Fruit fly (Drosophila melanogaster): ENCODE measurements around the gene CG6678.

CG6678 gene

DNA sequence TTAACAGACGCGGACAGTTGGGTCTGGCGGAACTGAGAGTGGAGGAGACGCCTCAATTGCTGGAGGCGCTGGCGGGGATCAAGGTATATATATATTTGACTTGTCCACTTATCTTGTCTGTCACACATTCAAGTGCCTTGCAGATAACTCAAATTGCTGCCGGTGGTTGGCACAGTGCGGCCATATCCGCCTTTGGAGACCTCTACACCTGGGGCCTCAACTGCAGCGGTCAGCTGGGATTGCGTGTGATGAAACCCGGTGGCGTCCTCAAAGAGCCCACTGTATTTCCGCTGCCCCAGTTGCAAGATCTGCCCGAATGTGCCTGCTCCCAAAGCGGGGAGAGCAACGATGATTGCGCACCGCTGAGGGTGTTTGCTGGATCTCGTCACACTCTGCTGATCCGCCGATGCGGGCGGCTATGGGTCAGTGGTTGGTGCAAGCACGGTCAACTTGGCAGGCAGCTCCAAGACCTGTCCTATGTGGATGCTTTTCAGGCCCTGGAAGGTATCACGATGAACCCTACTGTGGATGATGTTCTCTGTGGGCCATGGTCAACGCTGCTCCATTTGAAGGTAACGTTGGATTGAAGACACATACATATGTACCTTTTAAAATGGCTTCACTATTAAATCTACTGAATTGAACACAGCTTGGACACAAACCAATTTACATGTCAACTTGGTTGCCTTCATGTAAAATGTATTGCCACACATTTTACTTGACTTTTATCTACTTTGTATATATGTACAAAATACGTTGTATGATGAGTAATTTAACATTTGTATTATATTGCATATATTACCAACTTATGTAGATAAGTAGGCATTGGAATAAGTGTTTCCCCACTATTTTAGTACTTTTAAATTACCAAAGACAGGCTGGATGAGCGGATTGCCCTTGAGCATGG, 2.1 kb downstream of the CG6678 start, which contains the start of gene CG43844 (continued):
- TF ChIP-seq luna (GFP tag; optimal IDR thresholded peaks at IDR 0.05) (no peak), NFAT (GFP tag; IDR thresholded peaks at IDR 0.05) (no peak), tap (tag; optimal IDR thresholded peaks at IDR 0.05) (no peak), nerfin-2 (GFP tag; IDR thresholded peaks at IDR 0.05; ENCODE audit: partially characterized antibody) (peak; percentile 53; the same call in 1 of the 2 replicates), amos (GFP tag; IDR thresholded peaks at IDR 0.05; ENCODE audit: partially characterized antibody) (peak; percentile 74), CTCF (GFP tag; optimal IDR thresholded peaks at IDR 0.05) (peak; percentile 84), vvl (GFP tag; IDR thresholded peaks at IDR 0.05) (peak; percentile 62; the same call in 1 of the 2 replicates), CG10274 (GFP tag; optimal IDR thresholded peaks at IDR 0.05) (peak; percentile 90), inv (GFP tag; IDR thresholded peaks at IDR 0.05; ENCODE audit: partially characterized antibody) (peak; percentile 52; the same call in 1 of the 2 replicates), CG3281 (GFP tag; optimal IDR thresholded peaks at IDR 0.05) (no peak), chif (GFP tag; optimal IDR thresholded peaks at IDR 0.05) (no peak), usp (GFP tag; optimal IDR thresholded peaks at IDR 0.05) (no peak), H15 (GFP tag; IDR thresholded peaks at IDR 0.05) (no peak), CG15514 (GFP tag; optimal IDR thresholded peaks at IDR 0.05) (no peak), nmo (GFP tag; optimal IDR thresholded peaks at IDR 0.05) (peak; percentile 13), CG10267 (tag; optimal IDR thresholded peaks at IDR 0.05) (peak; percentile 19), HmgD (GFP tag; optimal IDR thresholded peaks at IDR 0.05) (no peak), sisA (GFP tag; IDR thresholded peaks at IDR 0.05) (0 out of 2 replicates have a peak, but pooled peaks have one; percentile 6)

DNA sequence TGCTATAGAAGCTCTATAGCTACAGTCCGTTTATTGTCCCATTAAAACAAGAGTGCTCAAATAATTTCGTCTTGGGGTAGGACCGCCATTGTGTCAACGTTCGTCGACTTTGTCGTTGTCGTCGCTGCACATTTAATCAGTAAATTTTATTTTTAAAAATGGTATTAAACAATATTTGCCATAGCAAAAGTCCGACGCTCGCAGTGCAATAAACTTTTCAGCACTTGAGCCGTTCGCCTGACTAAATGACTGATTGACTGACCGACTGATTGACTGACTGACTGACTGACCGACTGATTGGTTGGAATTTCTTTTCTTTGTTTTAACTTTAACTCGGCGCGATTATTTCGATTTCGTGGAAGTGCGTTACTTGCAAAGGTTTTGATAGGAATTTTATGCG, 3.1 kb downstream of the CG6678 start:
- TF ChIP-seq CG5180 (GFP tag; optimal IDR thresholded peaks at IDR 0.05) (no peak), CG8281 (tag; optimal IDR thresholded peaks at IDR 0.05) (peak; percentile 83), Awh (GFP tag; IDR thresholded peaks at IDR 0.05) (no peak), her (GFP tag; optimal IDR thresholded peaks at IDR 0.05) (no peak)

DNA sequence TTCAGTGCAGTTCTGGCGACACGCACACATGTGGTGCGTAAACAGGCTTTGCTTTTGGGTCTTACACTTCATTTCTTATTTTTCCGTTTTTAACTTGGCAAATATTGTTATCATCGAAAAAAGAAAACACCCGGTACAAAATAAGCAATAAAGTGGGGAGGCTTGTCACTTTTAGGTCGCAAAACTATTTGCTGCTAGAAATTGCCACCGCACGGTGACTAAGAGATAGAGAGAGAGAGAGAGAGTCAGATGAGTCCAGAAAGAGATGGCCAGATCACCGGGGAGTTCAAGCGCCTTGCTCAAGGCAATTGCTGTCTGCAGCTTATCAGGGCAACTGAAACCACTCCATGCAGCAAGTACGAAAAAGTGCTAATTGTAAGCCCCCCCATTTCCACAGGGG, 3.9 kb downstream of the CG6678 start:
- TF ChIP-seq sna (GFP tag; IDR thresholded peaks at IDR 0.05; ENCODE audit: partially characterized antibody) (no peak), Drgx (GFP tag; IDR thresholded peaks at IDR 0.05) (peak; percentile 26; the same call in 1 of the 2 replicates)

DNA sequence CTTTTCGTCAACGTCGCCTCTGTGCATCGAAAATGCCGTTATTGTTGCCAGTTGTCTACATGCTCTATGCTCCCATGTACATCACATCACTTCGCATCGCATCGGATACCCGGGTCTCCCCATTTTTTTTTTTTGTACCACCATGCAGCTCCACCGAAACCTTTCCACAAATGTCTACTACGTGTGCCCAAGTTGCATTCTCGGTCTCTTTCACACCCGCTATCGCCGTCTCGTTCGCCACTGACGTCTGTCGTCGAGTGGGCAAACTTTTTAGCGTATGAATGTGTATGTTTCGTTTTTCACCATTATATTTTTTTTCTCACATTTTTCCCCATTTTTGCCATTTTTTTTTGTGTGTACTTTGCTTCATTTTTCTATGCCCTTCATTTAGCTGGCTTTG, 5.6 kb downstream of the CG6678 start:
- TF ChIP-seq unc-4 (GFP tag; IDR thresholded peaks at IDR 0.05; ENCODE audit: partially characterized antibody) (no peak), CG11560 (tag; IDR thresholded peaks at IDR 0.05) (no peak), Jarid2 (GFP tag; optimal IDR thresholded peaks at IDR 0.05) (no peak), bab2 (GFP tag; optimal IDR thresholded peaks at IDR 0.05) (no peak), CG12071 (GFP tag; optimal IDR thresholded peaks at IDR 0.05) (no peak), CG8089 (GFP tag; optimal IDR thresholded peaks at IDR 0.05) (no peak), sima (GFP tag; optimal IDR thresholded peaks at IDR 0.05) (no peak)

DNA sequence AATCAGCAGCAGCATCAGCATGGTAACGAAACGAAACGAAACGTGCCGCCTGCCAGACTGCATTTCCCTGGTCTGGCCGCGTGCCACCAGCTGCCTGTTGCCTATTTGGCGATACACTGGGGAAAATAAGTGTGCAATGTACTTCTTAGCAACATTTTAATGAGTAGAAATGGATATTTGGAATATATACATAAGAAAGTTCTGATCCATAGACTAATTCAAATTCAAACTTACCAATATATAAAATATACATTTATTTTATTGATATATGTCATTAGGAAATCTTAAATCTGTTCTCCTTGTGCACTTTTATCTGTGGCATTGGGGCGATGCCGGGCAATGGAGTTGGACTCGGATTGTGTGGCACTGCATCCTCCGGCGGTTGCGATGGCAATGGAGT, 7.1 kb downstream of the CG6678 start:
- 0 out of 2 replicates have a peak, but pooled peaks have one; percentile 10 for TF ChIP-seq CG31441 (GFP tag; IDR thresholded peaks at IDR 0.05)
- peak; percentile 60 for TF ChIP-seq nom (GFP tag; optimal IDR thresholded peaks at IDR 0.05)
- TF ChIP-seq C15 (GFP tag; IDR thresholded peaks at IDR 0.05) = no peak
- no peak for TF ChIP-seq Dad (GFP tag; optimal IDR thresholded peaks at IDR 0.05)
- no peak for TF ChIP-seq CG13123 (GFP tag; optimal IDR thresholded peaks at IDR 0.05)
- no peak for TF ChIP-seq ATbp (GFP tag; optimal IDR thresholded peaks at IDR 0.05)
- peak; percentile 25 for TF ChIP-seq sens (GFP tag)
- no peak for TF ChIP-seq BEAF-32 (GFP tag; optimal IDR thresholded peaks at IDR 0.05)
- peak; percentile 6 for TF ChIP-seq CG2712 (tag; optimal IDR thresholded peaks at IDR 0.05)
- TF ChIP-seq Drgx (GFP tag; IDR thresholded peaks at IDR 0.05) = peak; percentile 88
- TF ChIP-seq gem (tag; optimal IDR thresholded peaks at IDR 0.05) = peak; percentile 27
- TF ChIP-seq CG2129 (GFP tag; IDR thresholded peaks at IDR 0.05; ENCODE audit: partially characterized antibody) = no peak
- no peak for TF ChIP-seq vfl (GFP tag; optimal IDR thresholded peaks at IDR 0.05)
- TF ChIP-seq CG9215 (GFP tag; IDR thresholded peaks at IDR 0.05) = no peak
